Worm (Caenorhabditis elegans) whole organism, late embryonic: Measurements from ENCODE around the gene bli-2.
"Not testable (repeated sequence)": the region's sequence is repeated elsewhere in the genome, so short reads cannot be mapped to it uniquely, and the experiment has no call there.

ENCODE experiments used
- F13H6.1 ChIP-seq: sonication (generic microtip); optimal IDR thresholded peaks from 2 replicates; lab custom pipeline; 2016; ENCODE audit warnings: missing genetic modification characterization, missing compliant biosample characterization
- ceh-2 ChIP-seq: sonication (generic microtip); optimal IDR thresholded peaks from 2 replicates; lab custom pipeline; 2016; ENCODE audit warnings: missing genotype, missing genetic modification characterization, missing compliant biosample characterization
- ceh-22 ChIP-seq: sonication (generic microtip); optimal IDR thresholded peaks from 2 replicates; lab custom pipeline; 2017; ENCODE audit warnings: missing biosample characterization, missing genetic modification characterization
- ceh-30 ChIP-seq: fragments of 150-350 bp; optimal IDR thresholded peaks from 2 replicates; lab custom pipeline; 2014; ENCODE audit warnings: missing biosample characterization, missing genetic modification characterization
- ceh-48 ChIP-seq: sonication (generic microtip); optimal IDR thresholded peaks from 2 replicates; lab custom pipeline; 2016; ENCODE audit warnings: missing genetic modification characterization, inconsistent platforms, missing compliant biosample characterization
- ceh-6 ChIP-seq: fragments of 200-800 bp; sonication (Bioruptor generic); optimal IDR thresholded peaks from 2 replicates; lab custom pipeline; 2018; ENCODE audit warnings: mild to moderate bottlenecking, missing genetic modification characterization, missing compliant biosample characterization
- dmd-4 ChIP-seq: sonication (generic microtip); optimal IDR thresholded peaks from 2 replicates; lab custom pipeline; 2016; ENCODE audit warnings: borderline replicate concordance, missing genetic modification characterization, missing compliant biosample characterization
- dve-1 ChIP-seq: sonication (generic microtip); optimal IDR thresholded peaks from 2 replicates; lab custom pipeline; 2017; ENCODE audit warnings: antibody characterized with exemption, mild to moderate bottlenecking, missing genetic modification characterization, missing compliant biosample characterization
- elt-4 ChIP-seq: sonication (generic microtip); optimal IDR thresholded peaks from 2 replicates; lab custom pipeline; 2016; ENCODE audit warnings: missing genetic modification characterization, missing compliant biosample characterization
- ets-4 ChIP-seq: sonication (generic microtip); optimal IDR thresholded peaks from 2 replicates; lab custom pipeline; 2016; ENCODE audit warnings: missing genetic modification characterization, missing compliant biosample characterization
- fkh-10 ChIP-seq: fragments of 150-350 bp; optimal IDR thresholded peaks from 2 replicates; lab custom pipeline; 2014; ENCODE audit warnings: missing biosample characterization, missing genetic modification reagents, missing genetic modification characterization
- hlh-15 ChIP-seq: sonication (generic microtip); optimal IDR thresholded peaks from 2 replicates; lab custom pipeline; 2016; ENCODE audit warnings: missing genetic modification characterization, missing compliant biosample characterization
- hlh-30 ChIP-seq: sonication (generic microtip); optimal IDR thresholded peaks from 2 replicates; lab custom pipeline; 2017; ENCODE audit warnings: antibody characterized with exemption, missing genetic modification characterization, missing compliant biosample characterization; ENCODE audit not compliant: insufficient read depth
- hlh-6 ChIP-seq: sonication (generic microtip); optimal IDR thresholded peaks from 2 replicates; lab custom pipeline; 2016; ENCODE audit warnings: missing genotype, missing genetic modification characterization, missing compliant biosample characterization
- hlh-8 ChIP-seq: sonication (generic microtip); optimal IDR thresholded peaks from 2 replicates; lab custom pipeline; 2016; ENCODE audit warnings: missing genotype, missing genetic modification characterization, missing compliant biosample characterization
- lim-6 ChIP-seq: sonication (generic microtip); optimal IDR thresholded peaks from 2 replicates; lab custom pipeline; 2016; ENCODE audit warnings: missing genetic modification characterization, missing compliant biosample characterization
- madf-2 ChIP-seq: sonication (generic microtip); optimal IDR thresholded peaks from 2 replicates; lab custom pipeline; 2017; ENCODE audit warnings: missing genetic modification characterization, missing compliant biosample characterization
- mec-3 ChIP-seq: sonication (generic microtip); optimal IDR thresholded peaks from 2 replicates; lab custom pipeline; 2016; ENCODE audit warnings: borderline replicate concordance, missing genetic modification characterization, missing compliant biosample characterization
- pat-9 ChIP-seq: fragments of 200-800 bp; sonication (Bioruptor generic); optimal IDR thresholded peaks from 2 replicates; lab custom pipeline; 2018; ENCODE audit warnings: mild to moderate bottlenecking, missing genetic modification characterization, moderate library complexity, missing compliant biosample characterization
- pha-4 ChIP-seq: fragments of 150-350 bp; optimal IDR thresholded peaks from 2 replicates; lab custom pipeline; 2018; ENCODE audit warnings: missing biosample characterization, missing genetic modification reagents, missing genetic modification characterization
- pqm-1 ChIP-seq: sonication (generic microtip); optimal IDR thresholded peaks from 2 replicates; lab custom pipeline; 2016; ENCODE audit warnings: missing genetic modification characterization, missing compliant biosample characterization
- ref-2 ChIP-seq: sonication (generic microtip); optimal IDR thresholded peaks from 2 replicates; lab custom pipeline; 2016; ENCODE audit warnings: missing genetic modification characterization, missing compliant biosample characterization
- rnt-1 ChIP-seq: sonication (generic microtip); optimal IDR thresholded peaks from 2 replicates; lab custom pipeline; 2016; ENCODE audit warnings: missing genetic modification characterization, missing compliant biosample characterization
- sox-2 ChIP-seq: fragments of 200-800 bp; sonication (Bioruptor generic); IDR thresholded peaks from 2 replicates; pipeline ENCODE4 v1.3.6; 2022; ENCODE audit warnings: missing genetic modification reagents, missing genetic modification characterization, missing compliant biosample characterization
- sox-4 ChIP-seq: sonication (generic microtip); optimal IDR thresholded peaks from 2 replicates; lab custom pipeline; 2017; ENCODE audit warnings: mild to moderate bottlenecking, missing genetic modification characterization, inconsistent platforms, missing compliant biosample characterization
- tbx-2 ChIP-seq: sonication (generic microtip); optimal IDR thresholded peaks from 2 replicates; lab custom pipeline; 2016; ENCODE audit warnings: missing genetic modification characterization, missing compliant biosample characterization
- tbx-7 ChIP-seq: sonication (generic microtip); optimal IDR thresholded peaks from 2 replicates; lab custom pipeline; 2016; ENCODE audit warnings: missing genotype, missing genetic modification characterization, missing compliant biosample characterization
- unc-86 ChIP-seq: sonication (generic microtip); optimal IDR thresholded peaks from 2 replicates; lab custom pipeline; 2016; ENCODE audit warnings: missing genetic modification characterization, missing compliant biosample characterization

Gene bli-2

DNA sequence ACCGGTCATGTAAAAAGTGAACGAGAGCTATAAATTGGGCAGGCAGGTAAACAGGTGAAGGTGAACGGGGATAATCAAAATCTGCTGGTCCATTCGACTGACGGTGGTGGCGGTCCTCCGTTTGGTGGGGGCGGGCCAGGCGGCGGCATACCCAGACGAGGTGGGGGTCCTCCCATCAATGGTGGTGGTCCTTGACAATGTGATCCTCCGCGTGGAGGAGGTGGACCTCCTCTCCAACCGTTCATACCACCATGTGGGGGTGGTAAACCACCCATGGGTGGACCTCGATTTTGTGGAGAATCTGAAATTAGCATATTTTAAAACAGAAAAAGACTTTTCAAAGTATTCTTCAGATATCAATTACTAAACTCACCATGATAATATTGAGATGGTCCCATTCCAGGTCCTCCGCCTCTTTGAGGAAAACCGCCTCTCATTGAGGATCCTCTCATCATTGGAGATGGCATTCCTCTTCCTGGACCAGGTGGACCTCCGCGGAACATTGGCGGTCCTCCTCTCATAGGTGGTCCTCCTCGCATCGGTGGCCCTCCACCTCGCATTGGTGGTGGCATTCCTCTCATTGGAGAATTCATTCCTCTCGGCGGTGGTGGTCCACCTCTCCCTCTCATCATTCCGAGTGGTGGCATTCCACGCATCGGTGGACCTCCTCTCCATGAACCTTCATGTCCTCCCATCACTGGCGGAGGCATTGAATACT lies 11.7 kb downstream of the bli-2 start:
- TF ChIP-seq elt-4 (tag; lab: Kevin White, UChicago), result peak; percentile 41
- no peak for TF ChIP-seq fkh-10

DNA sequence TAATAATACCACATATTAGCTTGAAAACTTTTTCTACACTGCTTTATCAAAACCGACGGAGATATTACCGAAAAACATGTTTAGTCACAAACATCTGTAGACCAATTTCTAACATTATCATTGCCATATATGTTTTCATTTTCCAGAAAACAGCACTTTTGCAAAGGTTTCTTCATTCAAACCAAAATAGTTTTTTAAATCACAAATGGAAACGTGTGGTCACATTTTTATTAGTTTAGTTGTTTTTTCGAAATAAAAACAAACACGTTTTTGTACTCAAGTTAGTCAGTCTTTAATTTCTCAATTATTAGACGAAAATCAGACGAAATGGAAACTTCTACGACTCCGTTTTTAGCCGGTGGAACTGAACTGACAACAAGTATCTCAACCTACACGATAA lies 14.2 kb downstream of the bli-2 start, which contains the start of gene F59E12.3:
Gene F59E12.3, plus strand, starts transcription at position 301 of the 400 bp plus-strand sequence.
- no peak for TF ChIP-seq tbx-2 (tag; lab: Kevin White, UChicago)
- TF ChIP-seq ceh-6 (GFP tag; lab: Kevin White, UChicago), result no peak
- no peak for TF ChIP-seq rnt-1 (tag; lab: Kevin White, UChicago)
- no peak for TF ChIP-seq ceh-22 (tag; lab: Kevin White, UChicago)
- no peak for TF ChIP-seq hlh-15 (tag; lab: Kevin White, UChicago)
- TF ChIP-seq tbx-7, result no peak
- TF ChIP-seq sox-4 (tag; lab: Kevin White, UChicago), result no peak
- TF ChIP-seq madf-2 (tag; lab: Kevin White, UChicago), result no peak
- TF ChIP-seq mec-3 (tag; lab: Kevin White, UChicago), result no peak
- no peak for TF ChIP-seq dve-1
- TF ChIP-seq, all 69 proteins: peak for 0

DNA sequence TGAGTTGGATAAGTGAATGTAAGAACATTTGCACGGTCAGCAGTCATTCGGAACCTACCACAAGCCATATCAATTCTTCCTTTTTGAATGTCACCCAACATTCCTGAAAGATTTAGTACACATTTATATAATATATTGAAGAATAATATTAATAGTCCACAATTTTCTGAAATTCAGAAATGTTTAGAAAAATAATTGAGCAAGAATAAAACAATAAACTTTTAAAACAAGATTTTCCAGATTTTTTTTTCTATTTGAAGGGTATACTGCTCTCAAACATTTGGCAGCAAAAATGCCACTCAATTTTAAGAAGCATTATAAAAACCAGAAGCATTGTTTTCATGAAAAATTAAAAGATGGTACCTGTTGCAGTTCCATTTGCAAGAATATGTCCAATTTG lies 15.4 kb downstream of the bli-2 start, which contains the start of gene F59E12.8:
Gene F59E12.8, minus strand, starts transcription at position 101 of the 400 bp plus-strand sequence.
- TF ChIP-seq madf-2 (tag; lab: Kevin White, UChicago) (no peak), pha-4 (tag; lab: Kevin White, UChicago) (no peak), sox-2 (GFP tag; lab: Robert Waterston, UW) (no peak), tbx-2 (tag; lab: Kevin White, UChicago) (no peak)

DNA sequence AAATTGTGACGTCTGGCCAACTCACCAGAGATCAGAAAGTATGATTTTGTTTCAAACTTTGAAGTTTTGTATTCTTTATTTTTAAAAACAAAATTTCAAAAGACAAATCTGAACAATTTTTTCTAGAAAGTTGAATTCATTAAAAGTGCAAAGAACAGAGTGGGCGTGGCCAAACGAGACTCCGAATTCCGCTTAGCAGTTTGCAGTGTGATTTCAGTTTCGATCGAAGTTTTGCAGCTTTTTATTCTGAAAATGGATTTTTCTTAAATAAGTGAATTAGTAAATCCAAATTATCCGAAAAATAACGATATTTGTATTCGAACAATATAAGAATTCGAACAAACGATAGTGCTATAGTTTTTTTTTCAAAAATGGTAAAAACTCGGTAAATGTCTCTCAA lies 18.8 kb downstream of the bli-2 start:
- TF ChIP-seq ref-2 (tag; lab: Kevin White, UChicago) (no peak), pqm-1 (tag; lab: Kevin White, UChicago) (no peak), tbx-2 (tag; lab: Kevin White, UChicago) (no peak), ceh-48 (no peak), ceh-30 (no peak), F13H6.1 (tag; lab: Kevin White, UChicago) (no peak), hlh-30 (tag; lab: Kevin White, UChicago) (no peak), ets-4 (tag; lab: Kevin White, UChicago) (no peak), dmd-4 (tag; lab: Kevin White, UChicago) (no peak), ceh-2 (tag; lab: Kevin White, UChicago) (no peak), hlh-8 (tag; lab: Kevin White, UChicago) (no peak), lim-6 (tag; lab: Kevin White, UChicago) (no peak)

DNA sequence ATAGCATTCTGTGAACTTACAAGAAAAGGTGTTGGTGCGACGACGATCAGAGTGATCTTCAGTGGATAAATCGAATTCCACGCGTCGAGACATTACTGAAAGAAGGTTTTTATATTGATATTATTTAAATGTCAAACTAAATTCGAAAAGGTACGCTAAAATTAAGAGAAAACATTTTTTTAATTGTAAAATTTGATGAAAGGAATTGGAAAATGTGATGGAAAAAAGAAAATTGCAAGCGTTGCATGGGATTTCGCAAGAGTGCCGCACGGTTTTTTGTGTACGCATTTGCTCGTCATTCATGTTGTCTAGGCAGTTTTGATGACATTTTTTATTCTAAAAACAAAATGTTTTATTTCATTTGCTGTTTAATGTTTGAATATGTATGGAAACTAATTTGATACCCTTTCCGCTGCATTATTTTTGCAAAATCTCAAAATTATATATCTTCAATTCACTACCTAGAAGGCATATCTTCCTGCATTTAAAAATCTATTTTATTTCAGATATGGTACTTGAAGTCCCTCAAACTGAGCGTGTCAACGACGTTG lies 21.3 kb downstream of the bli-2 start, which contains the start of the genes F59E12.6 and npl-4.1:
Gene F59E12.6, minus strand, starts transcription at position 101 of the 551 bp plus-strand sequence.
Gene npl-4.1, plus strand, starts transcription at position 501 of the 551 bp plus-strand sequence.
- not testable (repeated sequence) for TF ChIP-seq unc-86; rnt-1 (tag; lab: Kevin White, UChicago); pat-9 (tag; lab: Kevin White, UChicago)

DNA sequence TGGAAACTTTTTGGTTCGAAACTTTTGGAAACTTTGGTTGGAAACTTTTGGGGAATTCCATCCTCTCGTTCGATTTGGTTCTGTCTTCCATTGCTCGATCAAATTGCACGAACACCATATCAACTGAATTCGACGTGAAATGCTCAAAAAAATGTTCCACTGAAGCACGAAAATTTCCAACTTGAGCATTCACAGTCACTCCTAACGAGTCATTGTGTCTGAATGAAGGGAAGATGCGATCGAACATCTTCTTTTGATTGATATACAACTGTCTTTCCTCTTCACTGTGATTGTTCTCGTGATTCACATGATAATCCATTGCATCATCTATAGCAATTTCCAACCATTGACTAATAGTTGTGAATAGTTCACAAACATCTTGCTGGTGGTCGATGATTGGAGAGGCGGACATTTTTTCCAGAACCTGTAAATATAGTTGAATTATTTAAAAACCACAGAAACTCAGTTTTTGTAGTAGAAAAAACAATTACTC lies 23.9 kb downstream of the bli-2 start, which contains the start of gene F59E12.15:
Gene F59E12.15, minus strand, starts transcription at position 51 of the 493 bp plus-strand sequence.
- TF ChIP-seq hlh-6 (tag; lab: Kevin White, UChicago) (no peak), pat-9 (tag; lab: Kevin White, UChicago) (no peak), hlh-15 (tag; lab: Kevin White, UChicago) (no peak)
